Worm (Caenorhabditis elegans) whole organism, early embryonic: Measurements from ENCODE around the gene B0554.2.

Experiments used
- B0310.2 ChIP-seq: sonication (generic microtip); optimal IDR thresholded peaks from 2 replicates; lab custom pipeline; 2016; ENCODE audit warnings: mild to moderate bottlenecking, missing genetic modification characterization, missing compliant biosample characterization
- F13C5.2 ChIP-seq: sonication (generic microtip); optimal IDR thresholded peaks from 2 replicates; lab custom pipeline; 2017; ENCODE audit warnings: mild to moderate bottlenecking, missing genetic modification characterization, inconsistent platforms, missing compliant biosample characterization
- aly-1 ChIP-seq: sonication (generic microtip); optimal IDR thresholded peaks from 2 replicates; lab custom pipeline; 2016; ENCODE audit warnings: missing genetic modification characterization, missing compliant biosample characterization
- ceh-13 ChIP-seq: fragments of 200-800 bp; sonication (Bioruptor generic); optimal IDR thresholded peaks from 2 replicates; lab custom pipeline; 2018; ENCODE audit warnings: mild to moderate bottlenecking, missing genetic modification characterization, missing compliant biosample characterization
- flt-1 ChIP-seq: fragments of 200-800 bp; sonication (Bioruptor generic); IDR thresholded peaks from 2 replicates; pipeline ENCODE4 v1.3.6; 2022; ENCODE audit warnings: missing genetic modification characterization, missing compliant biosample characterization
- sea-1 ChIP-seq: fragments of 200-800 bp; sonication (Bioruptor generic); conservative IDR thresholded peaks from 2 replicates; pipeline ENCODE4 v1.3.6; 2022; ENCODE audit warnings: missing genetic modification characterization, missing compliant biosample characterization
- tbx-11 ChIP-seq: fragments of 200-800 bp; sonication (Bioruptor generic); IDR thresholded peaks from 2 replicates; pipeline ENCODE4 v1.3.6; 2022; ENCODE audit warnings: missing genetic modification characterization, missing compliant biosample characterization

DNA sequence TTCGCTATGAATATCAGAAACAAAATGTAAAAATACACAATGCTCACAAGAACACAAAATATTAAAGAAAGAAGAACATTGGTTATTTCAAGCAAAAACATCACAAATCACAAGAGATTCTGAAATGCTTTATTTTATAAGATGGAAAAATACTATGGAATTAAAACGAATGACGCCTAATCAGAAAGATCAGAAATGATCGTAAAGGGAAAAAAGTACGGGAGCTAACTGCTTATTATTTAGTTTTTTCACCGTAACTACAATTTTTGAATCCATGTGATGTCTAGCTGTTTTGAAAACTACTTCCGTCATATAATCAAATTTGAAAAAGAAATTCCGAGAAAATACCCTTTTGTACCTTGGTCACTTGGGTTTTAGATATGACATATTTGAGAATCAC lies 34.5 kb downstream of the B0554.2 start, which contains the start of gene srbc-57:
- no peak for TF ChIP-seq tbx-11
- TF ChIP-seq aly-1: no peak
- TF ChIP-seq ceh-13 (GFP tag; lab: Kevin White, UChicago): no peak
- no peak for TF ChIP-seq flt-1
- no peak for TF ChIP-seq B0310.2 (tag; lab: Kevin White, UChicago)
- TF ChIP-seq F13C5.2: no peak
- no peak for TF ChIP-seq sea-1
